Fruit fly (Drosophila melanogaster) whole organism, wandering third instar larva: ENCODE measurements around the gene Cyp28d1.
A peak's percentile ranks its signal among the peaks of the same experiment; 100 is the strongest.

ENCODE experiments used
- CG32264 ChIP-seq: fragments of 200-800 bp; sonication (Bioruptor generic); optimal IDR thresholded peaks from 2 replicates; lab custom pipeline; 2016; ENCODE audit warnings: missing biosample characterization, missing genetic modification characterization
- CrebA ChIP-seq: fragments of 200-800 bp; sonication (Bioruptor generic); optimal IDR thresholded peaks from 2 replicates; lab custom pipeline; 2016; ENCODE audit warnings: missing biosample characterization, mild to moderate bottlenecking, missing genetic modification characterization, borderline replicate concordance
- Dfd ChIP-seq: fragments of >200 bp; optimal IDR thresholded peaks from 2 replicates; lab custom pipeline; 2017; ENCODE audit warnings: missing biosample characterization, missing genetic modification characterization
- GATAd ChIP-seq: sonication (Bioruptor generic); optimal IDR thresholded peaks from 2 replicates; lab custom pipeline; 2016; ENCODE audit warnings: missing biosample characterization, missing genetic modification characterization
- HLH106 ChIP-seq: fragments of 200-800 bp; optimal IDR thresholded peaks from 3 replicates; lab custom pipeline; 2019; ENCODE audit warnings: missing biosample characterization, mild to moderate bottlenecking, missing genetic modification characterization, moderate library complexity
- Hnf4 ChIP-seq: fragments of 200-800 bp; sonication (Bioruptor generic); optimal IDR thresholded peaks from 2 replicates; lab custom pipeline; 2016; ENCODE audit warnings: missing biosample characterization, mild to moderate bottlenecking, missing genetic modification characterization
- Hr78 ChIP-seq: fragments of >200 bp; optimal IDR thresholded peaks from 2 replicates; lab custom pipeline; 2017; ENCODE audit warnings: missing biosample characterization, missing genetic modification characterization
- Hr83 ChIP-seq: fragments of 200-300 bp; sonication (Bioruptor generic); optimal IDR thresholded peaks from 2 replicates; lab custom pipeline; 2016; ENCODE audit warnings: missing biosample characterization, mild to moderate bottlenecking, missing genetic modification characterization, moderate library complexity; ENCODE audit not compliant: poor library complexity, severe bottlenecking
- Jra ChIP-seq: sonication (Bioruptor generic); optimal IDR thresholded peaks from 2 replicates; lab custom pipeline; 2016; ENCODE audit warnings: missing biosample characterization, missing genetic modification characterization
- Myc ChIP-seq: fragments of >200 bp; optimal IDR thresholded peaks from 2 replicates; lab custom pipeline; 2017
- N ChIP-seq: fragments of >200 bp; optimal IDR thresholded peaks from 2 replicates; lab custom pipeline; 2018; ENCODE audit warnings: missing biosample characterization, missing external identifiers, missing genetic modification characterization
- OdsH ChIP-seq: fragments of 200-800 bp; sonication (Bioruptor generic); optimal IDR thresholded peaks from 2 replicates; lab custom pipeline; 2016; ENCODE audit warnings: missing biosample characterization, mild to moderate bottlenecking, missing genetic modification characterization
- Rel ChIP-seq, 2 experiments: fragments of 200-800 bp; sonication (Bioruptor generic) in 1 of 2; optimal IDR thresholded peaks; 2 replicates in 1 of 2; 3 replicates in 1 of 2; lab custom pipeline; 2016 to 2019; ENCODE audit warnings: mild to moderate bottlenecking in 2 of 2, missing biosample characterization in 2 of 2, missing genetic modification characterization in 2 of 2, moderate library complexity in 1 of 2
- Sp1 ChIP-seq: fragments of 200-800 bp; sonication (Bioruptor generic); optimal IDR thresholded peaks from 3 replicates; lab custom pipeline; 2019; ENCODE audit warnings: missing biosample characterization, mild to moderate bottlenecking, missing genetic modification characterization, moderate library complexity
- Vsx2 ChIP-seq: fragments of 200-300, 225-300 bp; sonication (Bioruptor generic); optimal IDR thresholded peaks from 2 replicates; lab custom pipeline; 2018; ENCODE audit warnings: missing biosample characterization, missing genetic modification characterization; ENCODE audit not compliant: partially characterized antibody
- brk ChIP-seq: fragments of 200-800 bp; sonication (Bioruptor generic); optimal IDR thresholded peaks from 2 replicates; lab custom pipeline; 2016; ENCODE audit warnings: missing biosample characterization, mild to moderate bottlenecking, missing genetic modification characterization
- dmrt93B ChIP-seq: fragments of 200-800 bp; sonication (Bioruptor generic); optimal IDR thresholded peaks from 2 replicates; lab custom pipeline; 2018; ENCODE audit warnings: missing biosample characterization, mild to moderate bottlenecking, missing genetic modification characterization
- dsf ChIP-seq: sonication (Bioruptor generic); optimal IDR thresholded peaks from 2 replicates; lab custom pipeline; 2016; ENCODE audit warnings: missing biosample characterization, missing genetic modification characterization, borderline replicate concordance
- ey ChIP-seq: fragments of 200-800 bp; sonication (Bioruptor generic); optimal IDR thresholded peaks from 2 replicates; lab custom pipeline; 2016; ENCODE audit warnings: missing biosample characterization, missing genetic modification characterization
- foxo ChIP-seq, 2 experiments: fragments of 200-800 bp; sonication (Bioruptor generic); optimal IDR thresholded peaks; 2 replicates in 1 of 2; 3 replicates in 1 of 2; lab custom pipeline; 2016 to 2017; ENCODE audit warnings: missing biosample characterization in 2 of 2, missing genetic modification characterization in 2 of 2
- fru ChIP-seq: fragments of 200-800 bp; sonication (Bioruptor generic); optimal IDR thresholded peaks from 3 replicates; lab custom pipeline; 2016; ENCODE audit warnings: missing biosample characterization, mild to moderate bottlenecking, missing genetic modification characterization
- jim ChIP-seq: fragments of 175-275, 200-325 bp; sonication (Bioruptor generic); optimal IDR thresholded peaks from 2 replicates; lab custom pipeline; 2016; ENCODE audit warnings: missing biosample characterization, mild to moderate bottlenecking, missing genetic modification characterization
- lola ChIP-seq: fragments of >200 bp; optimal IDR thresholded peaks from 2 replicates; lab custom pipeline; 2017; ENCODE audit warnings: missing biosample characterization, missing genetic modification characterization
- psq ChIP-seq: fragments of 200-800 bp; sonication (Bioruptor generic); optimal IDR thresholded peaks from 3 replicates; lab custom pipeline; 2017; ENCODE audit warnings: missing biosample characterization, mild to moderate bottlenecking, missing genetic modification characterization, moderate library complexity
- rgr ChIP-seq: fragments of 200-800 bp; sonication (Bioruptor generic); optimal IDR thresholded peaks from 3 replicates; lab custom pipeline; 2016; ENCODE audit warnings: missing biosample characterization, mild to moderate bottlenecking, missing genetic modification characterization
- sage ChIP-seq: fragments of 200-800 bp; sonication (Bioruptor generic); optimal IDR thresholded peaks from 2 replicates; lab custom pipeline; 2016; ENCODE audit warnings: missing biosample characterization, mild to moderate bottlenecking, missing genetic modification characterization
- sv ChIP-seq: fragments of 200-800 bp; sonication (Bioruptor generic); optimal IDR thresholded peaks from 3 replicates; lab custom pipeline; 2016; ENCODE audit warnings: missing biosample characterization, missing genetic modification characterization
- tai ChIP-seq: sonication (Bioruptor generic); optimal IDR thresholded peaks from 2 replicates; lab custom pipeline; 2016; ENCODE audit warnings: missing biosample characterization, missing genetic modification characterization
- usp ChIP-seq: fragments of >200 bp; optimal IDR thresholded peaks from 2 replicates; lab custom pipeline; 2017; ENCODE audit warnings: missing biosample characterization, missing genetic modification characterization
- woc ChIP-seq: sonication (Bioruptor generic); optimal IDR thresholded peaks from 2 replicates; lab custom pipeline; 2016; ENCODE audit warnings: missing biosample characterization, mild to moderate bottlenecking, missing genetic modification characterization

The Cyp28d1 gene

DNA sequence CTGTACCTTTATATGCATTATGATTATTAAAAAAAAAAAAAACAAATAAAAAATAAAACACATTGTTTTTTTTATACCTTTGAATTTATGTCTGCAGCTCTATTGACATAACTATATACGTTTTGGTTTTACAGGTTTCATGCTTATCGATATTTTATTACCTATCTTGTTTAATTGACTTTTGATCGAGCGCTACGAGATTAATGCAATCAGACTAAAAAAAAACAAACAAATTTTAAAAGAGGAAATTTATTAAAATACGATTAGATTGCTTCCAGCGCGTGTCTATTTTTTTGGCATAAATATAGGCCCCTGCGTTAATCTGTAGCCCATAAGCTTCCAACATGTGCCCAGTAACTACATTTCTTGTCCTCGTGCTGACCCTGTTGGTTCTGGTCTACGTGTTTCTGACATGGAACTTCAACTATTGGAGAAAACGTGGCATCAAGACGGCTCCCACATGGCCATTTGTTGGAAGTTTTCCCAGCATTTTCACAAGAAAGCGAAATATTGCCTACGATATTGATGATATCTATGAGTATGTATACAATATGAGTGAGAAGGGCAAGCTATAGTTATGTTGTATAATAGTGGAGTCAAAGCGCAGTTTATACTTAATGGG, 3.2 kb upstream of the Cyp28d1 start, which contains the start of gene Cyp28d2:
TSS of gene Cyp28d2 (plus strand) at position 304 of the 622 bp plus-strand sequence.
- TF ChIP-seq Hr83 = no peak
- TF ChIP-seq jim (GFP tag; lab: Kevin White, UChicago) = peak; percentile 8
- TF ChIP-seq Rel (GFP tag; optimal IDR thresholded peaks at IDR 0.05; lab: Kevin White, UChicago) = no peak
- TF ChIP-seq Rel (tag; optimal IDR thresholded peaks at IDR 0.05; lab: Kevin White, UChicago) = no peak
- TF ChIP-seq usp (GFP tag; lab: Kevin White, UChicago) = no peak
- TF ChIP-seq Vsx2 (GFP tag; lab: Kevin White, UChicago) = peak; percentile 1

dm6 chr2L:5208581-5208980, 1.7 kb upstream of the Cyp28d1 start:
- TF ChIP-seq Dfd (GFP tag; lab: Kevin White, UChicago) = peak; percentile 40
- TF ChIP-seq ey (GFP tag; lab: Kevin White, UChicago) = no peak

DNA sequence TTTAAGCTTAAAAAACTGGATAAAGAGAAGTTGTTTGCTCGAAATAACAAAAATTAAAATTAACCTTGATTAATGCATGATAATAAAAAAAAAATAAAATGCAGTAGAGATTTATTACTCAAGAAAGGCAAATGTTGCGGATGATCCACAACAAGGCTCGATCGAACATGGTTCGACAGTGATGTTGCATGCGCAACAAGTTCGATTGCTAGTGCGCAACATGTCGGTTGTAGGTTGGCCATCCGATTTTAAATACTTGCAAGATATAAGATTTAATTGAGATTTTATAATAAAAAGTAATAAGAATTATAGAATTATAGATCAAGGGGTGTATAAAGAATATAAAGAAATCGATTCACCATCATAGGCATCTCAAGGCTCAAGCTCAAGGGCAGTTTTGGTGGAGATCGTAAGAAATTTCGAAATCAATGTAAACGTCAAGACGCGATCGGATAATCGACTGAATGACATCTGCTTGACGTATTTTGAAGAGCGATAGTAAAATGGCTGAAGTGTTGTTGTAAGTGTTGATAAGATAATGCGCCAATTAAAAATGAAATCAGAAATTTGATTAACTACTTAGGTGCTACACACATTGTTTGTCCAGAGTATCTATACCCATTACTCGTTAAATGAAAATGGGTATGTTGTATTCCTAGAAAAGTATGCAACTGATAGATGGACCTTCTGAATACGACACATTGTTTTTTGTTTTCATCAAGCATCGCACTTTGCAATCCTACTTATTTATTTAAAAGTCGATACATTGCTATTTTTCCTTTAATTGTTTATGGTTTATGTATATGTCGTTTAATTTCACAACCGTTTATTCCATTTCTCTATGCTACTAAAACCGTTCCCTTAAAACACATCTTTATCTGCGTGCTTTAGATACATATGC, 766 bp upstream of the Cyp28d1 start:
- TF ChIP-seq dsf (GFP tag; lab: Kevin White, UChicago) = no peak
- TF ChIP-seq fru = peak; percentile 9
- no peak for TF ChIP-seq OdsH (GFP tag; lab: Kevin White, UChicago)
- peak; percentile 19 for TF ChIP-seq CrebA (GFP tag; lab: Kevin White, UChicago)
- no peak for TF ChIP-seq Hnf4 (GFP tag; lab: Kevin White, UChicago)
- TF ChIP-seq Rel (GFP tag; optimal IDR thresholded peaks at IDR 0.05; lab: Kevin White, UChicago) = peak; percentile 47
- no peak for TF ChIP-seq Rel (tag; optimal IDR thresholded peaks at IDR 0.05; lab: Kevin White, UChicago)
- peak; percentile 5 for TF ChIP-seq Vsx2 (GFP tag; lab: Kevin White, UChicago)
- TF ChIP-seq sage = peak; percentile 78
- TF ChIP-seq Jra (GFP tag; lab: Kevin White, UChicago) = peak; percentile 16

- TF ChIP-seq brk (no peak), GATAd (GFP tag; lab: Kevin White, UChicago) (no peak), jim (GFP tag; lab: Kevin White, UChicago) (no peak), rgr (GFP tag; lab: Kevin White, UChicago) (no peak), sv (no peak), tai (GFP tag; lab: Kevin White, UChicago) (no peak), dmrt93B (GFP tag; lab: Kevin White, UChicago) (no peak), HLH106 (tag; lab: Kevin White, UChicago) (no peak), Hnf4 (GFP tag; lab: Kevin White, UChicago) (no peak), CrebA (GFP tag; lab: Kevin White, UChicago) (no peak), Myc (lab: Kevin White, UChicago) (no peak), Hr83 (no peak), Vsx2 (GFP tag; lab: Kevin White, UChicago) (no peak), lola (GFP tag; lab: Kevin White, UChicago) (no peak), woc (GFP tag; lab: Kevin White, UChicago) (no peak), foxo (GFP tag; optimal IDR thresholded peaks at IDR 0.05; lab: Kevin White, UChicago) (no peak), Jra (GFP tag; lab: Kevin White, UChicago) (no peak), psq (GFP tag; lab: Kevin White, UChicago) (no peak), Hr78 (no peak)
Measured at dm6 chr2L:5210946-5211345, 686 bp downstream of the Cyp28d1 start.

- no peak for TF ChIP-seq dsf (GFP tag; lab: Kevin White, UChicago)
- no peak for TF ChIP-seq Hr83
- no peak for TF ChIP-seq usp (GFP tag; lab: Kevin White, UChicago)
- TF ChIP-seq Dfd (GFP tag; lab: Kevin White, UChicago) = no peak
- no peak for TF ChIP-seq Vsx2 (GFP tag; lab: Kevin White, UChicago)
- TF ChIP-seq lola (GFP tag; lab: Kevin White, UChicago) = no peak
- TF ChIP-seq fru = no peak
- TF ChIP-seq Rel (GFP tag; optimal IDR thresholded peaks at IDR 0.05; lab: Kevin White, UChicago) = no peak
- no peak for TF ChIP-seq Rel (tag; optimal IDR thresholded peaks at IDR 0.05; lab: Kevin White, UChicago)
- no peak for TF ChIP-seq brk
- TF ChIP-seq Sp1 (GFP tag; lab: Kevin White, UChicago) = no peak
- no peak for TF ChIP-seq N (GFP tag; lab: Kevin White, UChicago)
- no peak for TF ChIP-seq sage
- TF ChIP-seq CG32264 (GFP tag; lab: Kevin White, UChicago) = no peak
- TF ChIP-seq tai (GFP tag; lab: Kevin White, UChicago) = no peak
- no peak for TF ChIP-seq dmrt93B (GFP tag; lab: Kevin White, UChicago)
Measured at dm6 chr2L:5214981-5215380, 4.7 kb downstream of the Cyp28d1 start, which contains the start of gene CG7742. Gene CG7742 (minus strand): TSS chr2L:5215081.
